Fruit fly (Drosophila melanogaster) whole organism, embryonic: ENCODE results near the gene Tim13.

Experiments used
- Abd-B ChIP-seq: fragments of 200-800 bp; sonication (Bioruptor generic); optimal IDR thresholded peaks from 2 replicates; lab custom pipeline; 2018; ENCODE audit warnings: missing biosample characterization, mild to moderate bottlenecking, missing genetic modification characterization, moderate library complexity
- Adf1 ChIP-seq: fragments of 200-800 bp; sonication (Bioruptor generic); IDR thresholded peaks from 2 replicates; pipeline ENCODE4 v1.3.6; 2022; ENCODE audit warnings: missing biosample characterization, missing genetic modification characterization
- sima ChIP-seq: fragments of 200-800 bp; sonication (Bioruptor generic); optimal IDR thresholded peaks from 2 replicates; lab custom pipeline; 2016; ENCODE audit warnings: missing biosample characterization, missing genetic modification characterization
- zfh1 ChIP-seq: fragments of 200-800 bp; sonication (Bioruptor generic); IDR thresholded peaks from 3 replicates; pipeline ENCODE4 v1.3.6; 2022; ENCODE audit warnings: missing biosample characterization, missing genetic modification characterization

DNA sequence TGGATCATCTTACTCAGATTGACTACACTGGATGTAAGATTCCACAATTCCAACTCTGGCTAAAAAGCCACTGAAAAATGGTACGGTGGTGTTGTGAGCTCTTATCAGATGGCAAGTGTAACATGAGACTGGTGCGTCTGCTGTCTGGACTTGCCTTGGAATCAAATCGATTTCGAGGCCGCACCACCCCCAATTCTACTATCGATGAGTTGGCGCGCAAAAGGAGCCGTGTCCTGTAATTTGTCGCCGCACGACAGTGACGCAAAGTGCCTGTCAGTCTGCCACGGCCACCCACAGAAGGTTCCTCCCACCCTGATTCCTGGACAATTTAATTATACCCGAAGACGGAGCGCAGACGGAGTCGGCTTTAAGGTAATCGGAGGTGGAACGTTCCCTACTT lies 7.7 kb downstream of the Tim13 start:
- TF ChIP-seq Adf1 (GFP tag; lab: Robert Waterston, UW): no peak
- no peak for TF ChIP-seq sima (GFP tag; lab: Kevin White, UChicago)
- TF ChIP-seq zfh1 (GFP tag; lab: Robert Waterston, UW): no peak
- no peak for TF ChIP-seq Abd-B (GFP tag; lab: Kevin White, UChicago)
